Worm (Caenorhabditis elegans): ENCODE data around the gene ddl-3.

ddl-3 gene

DNA sequence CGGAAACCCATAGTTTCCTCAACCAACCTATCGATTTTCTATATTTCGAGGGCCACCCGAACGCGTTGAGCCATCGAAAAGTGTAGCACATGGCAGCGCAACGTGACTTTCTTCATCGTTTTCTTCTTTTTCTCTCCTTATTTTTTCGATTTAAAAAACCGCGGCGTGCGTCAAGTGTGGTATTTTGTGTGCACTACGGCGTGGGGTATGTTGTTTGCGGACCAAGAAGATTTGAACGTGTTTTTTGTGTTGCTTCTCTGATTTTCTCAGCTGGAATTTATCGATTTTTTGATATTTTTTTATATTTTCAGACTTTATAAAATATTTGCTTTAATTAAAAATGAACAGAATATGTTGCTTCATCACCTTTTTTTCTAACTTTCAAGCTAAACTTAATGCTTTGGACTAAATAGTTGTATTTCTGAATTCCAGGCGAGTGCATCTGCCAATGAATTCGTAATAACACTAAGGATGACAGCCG, 13.7 kb upstream of the ddl-3 start, which contains the start of the genes agl-1 and pfs-2 (continued):
- TF ChIP-seq lsy-2 (tag; optimal IDR thresholded peaks at IDR 0.05) (peak; percentile 82 to 93), nhr-21 (tag; optimal IDR thresholded peaks at IDR 0.05) (no peak), nhr-10 (tag; optimal IDR thresholded peaks at IDR 0.05) (no peak), lin-13 (GFP tag; optimal IDR thresholded peaks at IDR 0.05) (peak; percentile 77), nhr-6 (tag; optimal IDR thresholded peaks at IDR 0.05) (no peak), snpc-4 (tag; optimal IDR thresholded peaks at IDR 0.05) (peak; percentile 48), lin-39 (tag; optimal IDR thresholded peaks at IDR 0.05) (no peak)

DNA sequence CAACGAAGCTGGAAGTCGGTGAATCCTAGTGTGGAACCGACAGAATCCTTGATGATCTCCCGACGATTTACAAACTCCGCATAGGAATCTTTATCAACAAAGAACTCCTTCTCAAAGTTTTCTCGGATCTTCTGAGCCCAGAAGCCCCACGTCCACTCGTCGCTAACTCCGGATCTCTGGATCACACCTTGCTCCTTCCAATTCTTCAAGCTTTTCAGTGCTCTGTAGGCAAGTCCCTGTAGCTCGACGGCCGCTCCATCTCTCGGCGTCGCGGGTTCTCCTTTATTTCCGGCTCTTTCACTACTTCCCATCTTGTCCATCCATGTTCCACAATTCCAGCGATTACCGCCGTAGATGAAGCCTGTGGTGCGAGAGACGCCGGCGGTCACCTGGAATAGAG, 7.1 kb upstream of the ddl-3 start:
- TF ChIP-seq sma-3 (GFP tag; optimal IDR thresholded peaks at IDR 0.05) = no peak
- no peak for TF ChIP-seq ZK546.5 (tag; optimal IDR thresholded peaks at IDR 0.05)

DNA sequence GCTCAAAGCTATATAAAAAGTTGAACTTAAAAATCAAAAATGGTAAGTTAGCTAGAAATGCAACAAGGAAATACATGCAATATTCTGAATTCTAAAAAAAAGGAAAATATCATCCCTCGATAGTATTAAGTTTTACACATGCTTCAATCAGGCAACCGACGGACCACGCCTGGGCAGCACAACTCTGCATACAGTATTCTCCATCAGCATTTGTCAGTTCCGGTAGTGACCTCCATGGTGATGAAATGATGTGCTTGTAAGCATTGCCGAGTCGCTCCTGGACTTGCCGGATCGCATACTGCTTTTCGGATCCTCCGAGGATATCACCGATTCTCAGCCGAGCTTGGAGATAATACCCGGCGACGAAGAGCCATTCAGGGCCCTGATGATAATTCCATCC, 6.5 kb upstream of the ddl-3 start:
- TF ChIP-seq unc-55 (GFP tag; optimal IDR thresholded peaks at IDR 0.05) (no peak), skn-1 (tag; optimal IDR thresholded peaks at IDR 0.05) (no peak), ZK546.5 (tag; optimal IDR thresholded peaks at IDR 0.05) (no peak), crh-2 (tag; optimal IDR thresholded peaks at IDR 0.05) (no peak), lsy-2 (tag; optimal IDR thresholded peaks at IDR 0.05) (peak in 1 of 2 experiments; percentile 15), ama-1 (optimal IDR thresholded peaks at IDR 0.05) (no peak), egl-27 (tag; optimal IDR thresholded peaks at IDR 0.05) (no peak)

DNA sequence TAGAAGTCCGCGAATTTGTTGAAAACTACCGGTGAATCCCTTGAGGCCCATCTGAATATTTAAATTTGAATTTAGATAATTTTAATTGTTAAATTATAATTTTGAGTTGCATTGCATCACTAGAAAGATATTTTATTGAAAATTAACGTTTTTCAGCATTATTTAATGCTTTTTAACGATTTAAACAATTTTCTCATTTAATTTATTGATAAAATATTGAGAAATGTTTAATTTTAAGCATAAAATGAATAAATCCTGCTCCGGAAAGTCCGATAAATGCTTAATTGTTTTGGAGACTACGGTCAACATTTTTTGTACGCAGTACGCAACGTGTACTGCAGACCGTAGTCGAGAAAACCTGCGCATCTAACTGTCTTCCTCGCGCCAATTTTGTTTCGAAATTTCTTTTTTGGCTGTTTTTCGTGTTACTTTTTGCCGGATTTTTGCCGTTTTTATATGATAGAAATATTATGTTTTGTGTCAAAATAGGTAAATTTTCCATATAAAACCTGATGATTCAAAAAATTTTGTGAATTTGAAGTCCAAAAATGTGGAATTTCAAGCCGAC, 5.2 kb upstream of the ddl-3 start, which contains the start of the genes Y54G11A.17, lin-7 and elof-1:
Gene Y54G11A.17, minus strand, starts transcription at position 51 of the 568 bp plus-strand sequence.
Gene lin-7, minus strand, starts transcription at position 51 of the 568 bp plus-strand sequence.
Gene elof-1, plus strand, starts transcription at position 383 of the 568 bp plus-strand sequence.
- no peak for TF ChIP-seq lin-39 (tag; optimal IDR thresholded peaks at IDR 0.05)
- peak; percentile 96 for TF ChIP-seq C34F6.9 (tag; optimal IDR thresholded peaks at IDR 0.05)
- peak; percentile 49 for TF ChIP-seq nhr-77 (tag; optimal IDR thresholded peaks at IDR 0.05)
- TF ChIP-seq unc-39 (tag; optimal IDR thresholded peaks at IDR 0.05) = no peak
- TF ChIP-seq mdl-1 (tag; optimal IDR thresholded peaks at IDR 0.05) = peak in 1 of 2 experiments; percentile 30
- TF ChIP-seq ama-1 (optimal IDR thresholded peaks at IDR 0.05) = peak; percentile 89
- peak; percentile 94 for TF ChIP-seq ZK546.5 (tag; optimal IDR thresholded peaks at IDR 0.05)
- no peak for TF ChIP-seq nhr-237 (tag; optimal IDR thresholded peaks at IDR 0.05)
- TF ChIP-seq elt-1 (tag; optimal IDR thresholded peaks at IDR 0.05) = no peak
- TF ChIP-seq unc-62 (GFP tag; optimal IDR thresholded peaks at IDR 0.05) = no peak
- no peak for TF ChIP-seq dmd-4 (tag; optimal IDR thresholded peaks at IDR 0.05)
- TF ChIP-seq mab-5 (tag; optimal IDR thresholded peaks at IDR 0.05) = peak; percentile 36
- TF ChIP-seq skn-1 (tag; optimal IDR thresholded peaks at IDR 0.05) = peak; percentile 3
- TF ChIP-seq R02D3.7 (tag; optimal IDR thresholded peaks at IDR 0.05) = no peak
- no peak for TF ChIP-seq ztf-11 (tag; optimal IDR thresholded peaks at IDR 0.05)
- TF ChIP-seq nhr-25 (tag; optimal IDR thresholded peaks at IDR 0.05) = peak; percentile 70
- TF ChIP-seq ceh-16 (tag; optimal IDR thresholded peaks at IDR 0.05) = no peak
- TF ChIP-seq ztf-4 (tag; optimal IDR thresholded peaks at IDR 0.05) = peak; percentile 70
- TF ChIP-seq F13H6.1 (tag; optimal IDR thresholded peaks at IDR 0.05) = peak; percentile 66
- no peak for TF ChIP-seq nhr-23 (tag; optimal IDR thresholded peaks at IDR 0.05)
- peak; percentile 86 for TF ChIP-seq snpc-4 (tag; optimal IDR thresholded peaks at IDR 0.05)
- peak; percentile 87 for TF ChIP-seq lin-13 (GFP tag; optimal IDR thresholded peaks at IDR 0.05)
- TF ChIP-seq mbf-1 (tag; optimal IDR thresholded peaks at IDR 0.05) = no peak
- TF ChIP-seq nhr-21 (tag; optimal IDR thresholded peaks at IDR 0.05) = peak; percentile 78
- peak; percentile 54 for TF ChIP-seq sem-4 (tag; optimal IDR thresholded peaks at IDR 0.05)
- peak; percentile 94 for TF ChIP-seq nhr-129 (tag; optimal IDR thresholded peaks at IDR 0.05)
- TF ChIP-seq peb-1 (tag; optimal IDR thresholded peaks at IDR 0.05) = no peak
- peak; percentile 91 for TF ChIP-seq crh-2 (tag; optimal IDR thresholded peaks at IDR 0.05)
- TF ChIP-seq gmeb-1 (tag; optimal IDR thresholded peaks at IDR 0.05) = peak; percentile 80
- peak; percentile 64 for TF ChIP-seq sma-9 (GFP tag; optimal IDR thresholded peaks at IDR 0.05)
- no peak for TF ChIP-seq sma-9 (tag; optimal IDR thresholded peaks at IDR 0.05)
- no peak for TF ChIP-seq elt-3 (tag; optimal IDR thresholded peaks at IDR 0.05)
- TF ChIP-seq ztf-1 (GFP tag; conservative IDR thresholded peaks at IDR 0.05) = no peak
- peak; percentile 68 for TF ChIP-seq egl-27 (tag; optimal IDR thresholded peaks at IDR 0.05)
- TF ChIP-seq blmp-1 (tag; optimal IDR thresholded peaks at IDR 0.05; ENCODE audit: insufficient read depth) = peak; percentile 14
- TF ChIP-seq zag-1 (tag; optimal IDR thresholded peaks at IDR 0.05) = peak; percentile 48
- TF ChIP-seq aly-2 (tag; optimal IDR thresholded peaks at IDR 0.05) = no peak
- TF ChIP-seq Y55F3AM.14 (GFP tag; optimal IDR thresholded peaks at IDR 0.05) = peak; percentile 2
- no peak for TF ChIP-seq nhr-10 (tag; optimal IDR thresholded peaks at IDR 0.05)
- TF ChIP-seq alr-1 (tag; optimal IDR thresholded peaks at IDR 0.05) = no peak
- peak; percentile 76 for TF ChIP-seq fos-1 (tag; optimal IDR thresholded peaks at IDR 0.05)
- TF ChIP-seq unc-55 (GFP tag; optimal IDR thresholded peaks at IDR 0.05) = peak; percentile 98
- peak; percentile 95 for TF ChIP-seq lin-11 (tag; optimal IDR thresholded peaks at IDR 0.05)
- peak; percentile 12 for TF ChIP-seq ceh-82 (tag; optimal IDR thresholded peaks at IDR 0.05)
